Worm (Caenorhabditis elegans) whole organism, young adult: ENCODE measurements around the gene usp-39.
"Not testable (repeated sequence)": the region's sequence is repeated elsewhere in the genome, so short reads cannot be mapped to it uniquely, and the experiment has no call there.

Experiments
- ceh-27 ChIP-seq: fragments of 200-800 bp; sonication (Bioruptor generic); optimal IDR thresholded peaks from 2 replicates; lab custom pipeline; 2018; ENCODE audit warnings: mild to moderate bottlenecking, missing genetic modification characterization, moderate library complexity, missing compliant biosample characterization
- lin-35 ChIP-seq, 3 experiments: fragments of 150-350 bp in 2 of 3; sonication (generic microtip) in 1 of 3; optimal IDR thresholded peaks; 2 replicates each; lab custom pipeline; 2014 to 2018; ENCODE audit warnings: missing biosample characterization in 3 of 3, missing genetic modification characterization in 3 of 3, missing genetic modification reagents in 3 of 3
- nhr-179 ChIP-seq: sonication (generic microtip); optimal IDR thresholded peaks from 2 replicates; lab custom pipeline; 2016; ENCODE audit warnings: mild to moderate bottlenecking, missing genetic modification characterization, missing compliant biosample characterization

ce11 chrII:2556388-2556787, 8.7 kb upstream of the usp-39 start:
- not testable (repeated sequence) for TF ChIP-seq lin-35 (GFP tag; optimal IDR thresholded peaks at IDR 0.05; lab: Kevin White, UChicago); nhr-179 (tag; lab: Kevin White, UChicago); ceh-27 (GFP tag; lab: Kevin White, UChicago)
